Fruit fly (Drosophila melanogaster) whole organism, embryonic: ENCODE measurements around the gene CG34162.

Experiments
- CG10209 ChIP-seq: fragments of 200-800 bp; sonication (Bioruptor generic); optimal IDR thresholded peaks from 3 replicates; lab custom pipeline; 2017; ENCODE audit warnings: missing biosample characterization, mild to moderate bottlenecking, missing genetic modification characterization, missing genetic modification reagents
- CG10654 ChIP-seq: fragments of 200-800 bp; sonication (Bioruptor generic); optimal IDR thresholded peaks from 2 replicates; lab custom pipeline; 2016; ENCODE audit warnings: missing biosample characterization, missing genetic modification characterization
- CG11504 ChIP-seq: fragments of 200-800 bp; sonication (Bioruptor generic); optimal IDR thresholded peaks from 3 replicates; lab custom pipeline; 2019; ENCODE audit warnings: missing biosample characterization, mild to moderate bottlenecking, missing genetic modification characterization, moderate library complexity
- CG12236 ChIP-seq: fragments of 200-800 bp; sonication (Bioruptor generic); optimal IDR thresholded peaks from 2 replicates; lab custom pipeline; 2016; ENCODE audit warnings: missing biosample characterization, missing genetic modification characterization
- CG12659 ChIP-seq: fragments of 200-800 bp; sonication (Bioruptor generic); optimal IDR thresholded peaks from 3 replicates; lab custom pipeline; 2017; ENCODE audit warnings: mild to moderate bottlenecking, missing biosample characterization, missing genetic modification reagents, missing genetic modification characterization
- CG14710 ChIP-seq: fragments of 200-800 bp; sonication (Bioruptor generic); optimal IDR thresholded peaks from 3 replicates; lab custom pipeline; 2019; ENCODE audit warnings: missing biosample characterization, mild to moderate bottlenecking, missing genetic modification characterization, moderate library complexity
- CG1603 ChIP-seq: fragments of 200-800 bp; sonication (Bioruptor generic); optimal IDR thresholded peaks from 2 replicates; lab custom pipeline; 2019; ENCODE audit warnings: missing biosample characterization, mild to moderate bottlenecking, missing genetic modification characterization, moderate library complexity
- CG18011 ChIP-seq: fragments of 200-800 bp; sonication (Bioruptor generic); optimal IDR thresholded peaks from 2 replicates; lab custom pipeline; 2017; ENCODE audit warnings: missing biosample characterization, missing genetic modification characterization, mild to moderate bottlenecking, moderate library complexity, missing genotype
- CG2129 ChIP-seq: fragments of 200-800 bp; sonication (Bioruptor generic); IDR thresholded peaks from 2 replicates; pipeline ENCODE4 v1.3.6; 2022; ENCODE audit warnings: missing biosample characterization, missing genetic modification characterization; ENCODE audit not compliant: partially characterized antibody
- CG2712 ChIP-seq: fragments of 200-800 bp; optimal IDR thresholded peaks from 3 replicates; lab custom pipeline; 2019; ENCODE audit warnings: missing biosample characterization, mild to moderate bottlenecking, missing genetic modification characterization, moderate library complexity
- CG30020 ChIP-seq: fragments of 200-800 bp; optimal IDR thresholded peaks from 2 replicates; lab custom pipeline; 2019; ENCODE audit warnings: missing biosample characterization, mild to moderate bottlenecking, missing genetic modification characterization, moderate library complexity
- CG30431 ChIP-seq: fragments of 200-800 bp; sonication (Bioruptor generic); optimal IDR thresholded peaks from 2 replicates; lab custom pipeline; 2017; ENCODE audit warnings: missing biosample characterization, missing genetic modification characterization
- CG31388 ChIP-seq: fragments of 200-800 bp; sonication (Bioruptor generic); optimal IDR thresholded peaks from 2 replicates; lab custom pipeline; 2016; ENCODE audit warnings: missing biosample characterization, missing genetic modification characterization
- CG33557 ChIP-seq: fragments of 200-800 bp; sonication (Bioruptor generic); optimal IDR thresholded peaks from 2 replicates; lab custom pipeline; 2019; ENCODE audit warnings: missing biosample characterization, mild to moderate bottlenecking, missing genetic modification characterization, moderate library complexity
- CG4282 ChIP-seq: fragments of 200-800 bp; sonication (Bioruptor generic); optimal IDR thresholded peaks from 2 replicates; lab custom pipeline; 2016; ENCODE audit warnings: missing biosample characterization, missing genetic modification characterization
- CG43689 ChIP-seq: fragments of 200-800 bp; sonication (Bioruptor generic); IDR thresholded peaks from 2 replicates; pipeline ENCODE4 v1.3.6; 2022; ENCODE audit warnings: missing biosample characterization, missing genetic modification characterization
- CG8089 ChIP-seq: fragments of 200-800 bp; sonication (Bioruptor generic); optimal IDR thresholded peaks from 3 replicates; lab custom pipeline; 2016; ENCODE audit warnings: missing biosample characterization, missing genetic modification characterization
- CG9876 ChIP-seq: fragments of 200-800 bp; sonication (Bioruptor generic); optimal IDR thresholded peaks from 2 replicates; lab custom pipeline; 2016; ENCODE audit warnings: missing biosample characterization, missing genetic modification characterization
- CG9932 ChIP-seq: fragments of 200-800 bp; sonication (Bioruptor generic); IDR thresholded peaks from 2 replicates; pipeline ENCODE4 v1.3.6; 2022; ENCODE audit warnings: missing biosample characterization, missing genetic modification characterization
- Deaf1 ChIP-seq: fragments of 200-800 bp; optimal IDR thresholded peaks from 3 replicates; lab custom pipeline; 2019; ENCODE audit warnings: missing biosample characterization, mild to moderate bottlenecking, missing genetic modification characterization, moderate library complexity
- Dfd ChIP-seq, 2 experiments: fragments of >200 bp; optimal IDR thresholded peaks; 2 replicates each; lab custom pipeline; 2017; ENCODE audit warnings: missing biosample characterization in 2 of 2, missing genetic modification characterization in 2 of 2
- Ets97D ChIP-seq: fragments of 200-800 bp; sonication (Bioruptor generic); optimal IDR thresholded peaks from 3 replicates; lab custom pipeline; 2016; ENCODE audit warnings: missing biosample characterization, missing genetic modification characterization
- Hmr ChIP-seq: fragments of 200-800 bp; sonication (Bioruptor generic); optimal IDR thresholded peaks from 3 replicates; lab custom pipeline; 2017; ENCODE audit warnings: mild to moderate bottlenecking, missing biosample characterization, missing genetic modification reagents, missing genetic modification characterization
- Hr3 ChIP-seq: fragments of 200-800 bp; sonication (Bioruptor generic); optimal IDR thresholded peaks from 3 replicates; lab custom pipeline; 2016; ENCODE audit warnings: missing biosample characterization, missing genetic modification characterization
- Hr39 ChIP-seq: fragments of >200 bp; optimal IDR thresholded peaks from 2 replicates; lab custom pipeline; 2017
- Hr51 ChIP-seq, 2 experiments: fragments of 200-800 bp; sonication (Bioruptor generic); optimal IDR thresholded peaks; 2 replicates in 1 of 2; 3 replicates in 1 of 2; lab custom pipeline; 2016 to 2018; ENCODE audit warnings: missing biosample characterization in 2 of 2, missing genetic modification characterization in 2 of 2, mild to moderate bottlenecking in 1 of 2, moderate library complexity in 1 of 2
- MESR4 ChIP-seq: fragments of 200-800 bp; sonication (Bioruptor generic); optimal IDR thresholded peaks from 2 replicates; lab custom pipeline; 2018; ENCODE audit warnings: missing biosample characterization, mild to moderate bottlenecking, missing genetic modification characterization, moderate library complexity
- Mad ChIP-seq: fragments of 200-800 bp; sonication (Bioruptor generic); optimal IDR thresholded peaks from 2 replicates; lab custom pipeline; 2016; ENCODE audit warnings: missing biosample characterization, missing genetic modification characterization
- NC2β ChIP-seq: fragments of 200-800 bp; sonication (Bioruptor generic); optimal IDR thresholded peaks from 2 replicates; lab custom pipeline; 2016; ENCODE audit warnings: missing biosample characterization, missing genetic modification characterization
- Nf-YC ChIP-seq: fragments of 200-800 bp; optimal IDR thresholded peaks from 3 replicates; lab custom pipeline; 2019; ENCODE audit warnings: missing biosample characterization, mild to moderate bottlenecking, missing genetic modification characterization, moderate library complexity
- NfI ChIP-seq: fragments of 200-800 bp; sonication (Bioruptor generic); optimal IDR thresholded peaks from 3 replicates; lab custom pipeline; 2018; ENCODE audit warnings: missing biosample characterization, mild to moderate bottlenecking, missing genetic modification characterization, moderate library complexity
- Sry-δ ChIP-seq: fragments of 200-800 bp; sonication (Bioruptor generic); optimal IDR thresholded peaks from 2 replicates; lab custom pipeline; 2016; ENCODE audit warnings: missing biosample characterization, missing genetic modification characterization
- Xbp1 ChIP-seq: fragments of 200-800 bp; sonication (Bioruptor generic); optimal IDR thresholded peaks from 3 replicates; lab custom pipeline; 2016; ENCODE audit warnings: missing biosample characterization, mild to moderate bottlenecking, missing genetic modification characterization
- bsh ChIP-seq, 2 experiments: fragments of 200-800 bp; sonication (Bioruptor generic); optimal IDR thresholded peaks; 2 replicates each; lab custom pipeline; 2017 to 2018; ENCODE audit warnings: mild to moderate bottlenecking in 2 of 2, missing biosample characterization in 2 of 2, missing genetic modification characterization in 2 of 2, moderate library complexity in 1 of 2
- cad ChIP-seq: fragments of >200 bp; optimal IDR thresholded peaks from 2 replicates; lab custom pipeline; 2017; ENCODE audit warnings: missing biosample characterization, missing genetic modification characterization
- dpn ChIP-seq, 2 experiments: fragments of 200-800 bp; sonication (Bioruptor generic); optimal IDR thresholded peaks; 3 replicates each; lab custom pipeline; 2016; ENCODE audit warnings: missing biosample characterization in 2 of 2, missing genetic modification characterization in 2 of 2
- ems ChIP-seq: fragments of 200-800 bp; sonication (Bioruptor generic); optimal IDR thresholded peaks from 3 replicates; lab custom pipeline; 2016; ENCODE audit warnings: missing biosample characterization, missing genetic modification characterization
- ewg ChIP-seq: fragments of 200-800 bp; sonication (Bioruptor generic); optimal IDR thresholded peaks from 3 replicates; lab custom pipeline; 2017; ENCODE audit warnings: mild to moderate bottlenecking, missing biosample characterization, missing genetic modification reagents, missing genetic modification characterization
- fd96Cb ChIP-seq: fragments of 200-800 bp; sonication (Bioruptor generic); optimal IDR thresholded peaks from 2 replicates; lab custom pipeline; 2018; ENCODE audit warnings: missing biosample characterization, mild to moderate bottlenecking, missing genetic modification characterization, moderate library complexity
- jumu ChIP-seq: fragments of 200-800 bp; sonication (Bioruptor generic); optimal IDR thresholded peaks from 3 replicates; lab custom pipeline; 2016; ENCODE audit warnings: missing biosample characterization, missing genetic modification characterization
- p53 ChIP-seq: fragments of 200-800 bp; sonication (Bioruptor generic); optimal IDR thresholded peaks from 2 replicates; lab custom pipeline; 2016; ENCODE audit warnings: missing biosample characterization, missing genetic modification characterization
- pnt ChIP-seq: fragments of 200-800 bp; sonication (Bioruptor generic); optimal IDR thresholded peaks from 3 replicates; lab custom pipeline; 2016; ENCODE audit warnings: missing biosample characterization, missing genetic modification characterization
- prd ChIP-seq, 3 experiments: fragments of >200 bp in 2 of 3; fragments of 200-800 bp in 1 of 3; sonication (Bioruptor generic) in 1 of 3; optimal IDR thresholded peaks in 2 of 3; IDR thresholded peaks in 1 of 3; 2 replicates in 2 of 3; 3 replicates in 1 of 3; pipeline versions ENCODE4 v1.3.6 to Lab custom; 2017 to 2022; ENCODE audit warnings: missing biosample characterization in 1 of 3, missing genetic modification characterization in 1 of 3
- pum ChIP-seq: fragments of 200-800 bp; sonication (Bioruptor generic); optimal IDR thresholded peaks from 2 replicates; lab custom pipeline; 2016; ENCODE audit warnings: missing biosample characterization, missing genetic modification characterization
- shn ChIP-seq: fragments of 200-800 bp; sonication (Bioruptor generic); optimal IDR thresholded peaks from 3 replicates; lab custom pipeline; 2016; ENCODE audit warnings: missing biosample characterization, missing genetic modification characterization
- slbo ChIP-seq: fragments of 200-800 bp; sonication (Bioruptor generic); IDR thresholded peaks from 2 replicates; pipeline ENCODE4 v1.3.6; 2022; ENCODE audit warnings: missing biosample characterization, missing genetic modification characterization
- stwl ChIP-seq: fragments of 200-800 bp; sonication (Bioruptor generic); optimal IDR thresholded peaks from 3 replicates; lab custom pipeline; 2018; ENCODE audit warnings: missing biosample characterization, mild to moderate bottlenecking, missing genetic modification characterization, moderate library complexity
- unc-4 ChIP-seq: fragments of 200-800 bp; sonication (Bioruptor generic); IDR thresholded peaks from 2 replicates; pipeline ENCODE4 v1.3.6; 2022; ENCODE audit warnings: missing biosample characterization, missing genetic modification characterization; ENCODE audit not compliant: partially characterized antibody
- zen ChIP-seq: fragments of 200-800 bp; sonication (Bioruptor generic); optimal IDR thresholded peaks from 3 replicates; lab custom pipeline; 2018; ENCODE audit warnings: missing biosample characterization, mild to moderate bottlenecking, missing genetic modification characterization, moderate library complexity
- zfh2 ChIP-seq: fragments of 200-800 bp; sonication (Bioruptor generic); optimal IDR thresholded peaks from 2 replicates; lab custom pipeline; 2016; ENCODE audit warnings: missing biosample characterization, missing genetic modification characterization

Gene CG34162

dm6 chr2L:11498839-11499238, 32.8 kb upstream of the CG34162 start, which contains the start of gene Cog8 (continued):
- TF ChIP-seq prd (optimal IDR thresholded peaks at IDR 0.05; lab: Kevin White, UChicago) = no peak
- TF ChIP-seq prd (GFP tag; IDR thresholded peaks at IDR 0.05; lab: Robert Waterston, UW) = peak; percentile 70
- peak; percentile 24 for TF ChIP-seq Sry-δ (GFP tag; lab: Kevin White, UChicago)
- TF ChIP-seq p53 (GFP tag; lab: Kevin White, UChicago) = peak; percentile 23
- TF ChIP-seq CG10209 (GFP tag; lab: Kevin White, UChicago) = peak; percentile 10
- peak; percentile 52 for TF ChIP-seq jumu (GFP tag; lab: Kevin White, UChicago)
- peak; percentile 61 for TF ChIP-seq shn (GFP tag; lab: Kevin White, UChicago)
- TF ChIP-seq CG31388 (GFP tag; lab: Kevin White, UChicago) = no peak
- TF ChIP-seq CG2129 (GFP tag; lab: Robert Waterston, UW) = no peak
- peak; percentile 17 for TF ChIP-seq CG33557
- TF ChIP-seq Deaf1 = no peak
- peak; percentile 66 for TF ChIP-seq Mad (GFP tag; lab: Kevin White, UChicago)
- TF ChIP-seq slbo (GFP tag; lab: Robert Waterston, UW) = peak; percentile 74
- peak; percentile 57 for TF ChIP-seq Hmr (GFP tag; lab: Kevin White, UChicago)
- peak; percentile 66 for TF ChIP-seq pum (GFP tag; lab: Kevin White, UChicago)
- TF ChIP-seq CG2712 (tag; lab: Kevin White, UChicago) = peak; percentile 57
- TF ChIP-seq CG4282 (GFP tag; lab: Kevin White, UChicago) = no peak
- no peak for TF ChIP-seq Hr39 (lab: Kevin White, UChicago)
- peak; percentile 68 for TF ChIP-seq CG1603 (tag; lab: Kevin White, UChicago)
- TF ChIP-seq CG30431 = peak; percentile 29
- peak; percentile 97 for TF ChIP-seq CG18011 (GFP tag; lab: Kevin White, UChicago)
- TF ChIP-seq Hr3 (GFP tag; lab: Kevin White, UChicago) = peak; percentile 49
- TF ChIP-seq pnt (GFP tag; lab: Kevin White, UChicago) = peak; percentile 34
- TF ChIP-seq ewg (GFP tag; lab: Kevin White, UChicago) = peak; percentile 27
- no peak for TF ChIP-seq Dfd (GFP tag; optimal IDR thresholded peaks at IDR 0.05; lab: Kevin White, UChicago)
- TF ChIP-seq CG9876 (GFP tag; lab: Kevin White, UChicago) = peak; percentile 56
- 0 out of 2 replicates have a peak, but pooled peaks have one; percentile 13 for TF ChIP-seq unc-4 (GFP tag; lab: Robert Waterston, UW)
- peak; percentile 57 for TF ChIP-seq NC2β (GFP tag; lab: Kevin White, UChicago)
- TF ChIP-seq CG10654 (GFP tag; lab: Kevin White, UChicago) = peak; percentile 55
- TF ChIP-seq cad = peak; percentile 4
- no peak for TF ChIP-seq CG12236 (GFP tag; lab: Kevin White, UChicago)
- TF ChIP-seq CG30020 = peak; percentile 15
- TF ChIP-seq CG8089 (GFP tag; lab: Kevin White, UChicago) = peak; percentile 26
- peak; percentile 35 for TF ChIP-seq NfI
- no peak for TF ChIP-seq zen
- peak; percentile 72 for TF ChIP-seq zfh2 (GFP tag; lab: Kevin White, UChicago)
- TF ChIP-seq Ets97D (GFP tag; lab: Kevin White, UChicago) = peak; percentile 61
- TF ChIP-seq CG43689 (GFP tag; lab: Robert Waterston, UW) = no peak
- peak in 1 of 2 experiments; percentile 18 for TF ChIP-seq bsh (GFP tag; optimal IDR thresholded peaks at IDR 0.05; lab: Kevin White, UChicago)
- peak; percentile 45 for TF ChIP-seq CG11504 (tag; lab: Kevin White, UChicago)
- TF ChIP-seq MESR4 = no peak
- peak; percentile 47 to 54 for TF ChIP-seq dpn (GFP tag; optimal IDR thresholded peaks at IDR 0.05; lab: Kevin White, UChicago)
- peak; percentile 69 for TF ChIP-seq CG14710 (tag; lab: Kevin White, UChicago)
- peak; percentile 32 for TF ChIP-seq ems (GFP tag; lab: Kevin White, UChicago)
- TF ChIP-seq fd96Cb (tag; lab: Kevin White, UChicago) = peak; percentile 14
- peak; percentile 52 to 69 for TF ChIP-seq Hr51 (GFP tag; optimal IDR thresholded peaks at IDR 0.05; lab: Kevin White, UChicago)
- TF ChIP-seq CG9932 (GFP tag; lab: Robert Waterston, UW) = peak; percentile 48; the same call in 1 of the 2 replicates
- TF ChIP-seq stwl = peak; percentile 59
- TF ChIP-seq Xbp1 (GFP tag; lab: Kevin White, UChicago) = peak; percentile 73
- TF ChIP-seq Nf-YC = peak; percentile 30
- TF ChIP-seq CG12659 (GFP tag; lab: Kevin White, UChicago) = peak; percentile 57
